Fruit fly (Drosophila melanogaster) whole organism, embryonic: ENCODE results near the gene CG14960.

Source experiments
- Asciz ChIP-seq: fragments of 200-800 bp; sonication (Bioruptor generic); optimal IDR thresholded peaks from 2 replicates; lab custom pipeline; 2017; ENCODE audit warnings: missing biosample characterization, mild to moderate bottlenecking, missing genetic modification characterization, missing genetic modification reagents
- Atf6 ChIP-seq: fragments of 200-800 bp; sonication (Bioruptor generic); IDR thresholded peaks from 2 replicates; pipeline ENCODE4 v1.3.6; 2022; ENCODE audit warnings: missing biosample characterization, missing genetic modification characterization
- B-H1 ChIP-seq: fragments of 200-800 bp; sonication (Bioruptor generic); IDR thresholded peaks from 3 replicates; pipeline ENCODE4 v1.3.6; 2022; ENCODE audit warnings: missing biosample characterization, missing genetic modification characterization
- CG10543 ChIP-seq: fragments of 200-800 bp; sonication (Bioruptor generic); optimal IDR thresholded peaks from 3 replicates; lab custom pipeline; 2017; ENCODE audit warnings: missing biosample characterization, mild to moderate bottlenecking, missing genetic modification characterization, moderate library complexity
- CG11247 ChIP-seq: fragments of 200-800 bp; sonication (Bioruptor generic); IDR thresholded peaks from 2 replicates; pipeline ENCODE4 v1.3.6; 2022; ENCODE audit warnings: missing biosample characterization, missing genetic modification characterization
- CG11723 ChIP-seq: fragments of 200-800 bp; sonication (Bioruptor generic); optimal IDR thresholded peaks from 2 replicates; lab custom pipeline; 2017; ENCODE audit warnings: missing biosample characterization, mild to moderate bottlenecking, missing genetic modification characterization
- CG12104 ChIP-seq: fragments of 200-800 bp; sonication (Bioruptor generic); optimal IDR thresholded peaks from 3 replicates; lab custom pipeline; 2016; ENCODE audit warnings: missing biosample characterization, missing genetic modification characterization
- CG12219 ChIP-seq: fragments of 200-800 bp; sonication (Bioruptor generic); optimal IDR thresholded peaks from 3 replicates; lab custom pipeline; 2018; ENCODE audit warnings: missing biosample characterization, mild to moderate bottlenecking, missing genetic modification characterization
- CG12391 ChIP-seq: fragments of 200-800 bp; sonication (Bioruptor generic); optimal IDR thresholded peaks from 3 replicates; lab custom pipeline; 2018; ENCODE audit warnings: missing biosample characterization, mild to moderate bottlenecking, missing genetic modification characterization, moderate library complexity
- CG12659 ChIP-seq: fragments of 200-800 bp; sonication (Bioruptor generic); optimal IDR thresholded peaks from 3 replicates; lab custom pipeline; 2017; ENCODE audit warnings: mild to moderate bottlenecking, missing biosample characterization, missing genetic modification reagents, missing genetic modification characterization
- CG14965 ChIP-seq: fragments of 200-800 bp; sonication (Bioruptor generic); optimal IDR thresholded peaks from 2 replicates; lab custom pipeline; 2016; ENCODE audit warnings: missing biosample characterization, missing genetic modification characterization, borderline replicate concordance
- CG18764 ChIP-seq: fragments of 200-800 bp; sonication (Bioruptor generic); optimal IDR thresholded peaks from 3 replicates; lab custom pipeline; 2016; ENCODE audit warnings: missing biosample characterization, missing genetic modification characterization
- CG2202 ChIP-seq: fragments of 200-800 bp; sonication (Bioruptor generic); optimal IDR thresholded peaks from 2 replicates; lab custom pipeline; 2018; ENCODE audit warnings: missing biosample characterization, mild to moderate bottlenecking, missing genetic modification characterization
- CG2712 ChIP-seq: fragments of 200-800 bp; optimal IDR thresholded peaks from 3 replicates; lab custom pipeline; 2019; ENCODE audit warnings: missing biosample characterization, mild to moderate bottlenecking, missing genetic modification characterization, moderate library complexity
- CG30403 ChIP-seq: fragments of 200-800 bp; sonication (Bioruptor generic); optimal IDR thresholded peaks from 3 replicates; lab custom pipeline; 2016; ENCODE audit warnings: missing biosample characterization, missing genetic modification characterization
- CG31388 ChIP-seq: fragments of 200-800 bp; sonication (Bioruptor generic); optimal IDR thresholded peaks from 2 replicates; lab custom pipeline; 2016; ENCODE audit warnings: missing biosample characterization, missing genetic modification characterization
- CG3163 ChIP-seq: fragments of 200-800 bp; sonication (Bioruptor generic); optimal IDR thresholded peaks from 3 replicates; lab custom pipeline; 2016; ENCODE audit warnings: missing biosample characterization, missing genetic modification characterization
- CG7271 ChIP-seq: fragments of 200-800 bp; sonication (Bioruptor generic); optimal IDR thresholded peaks from 2 replicates; lab custom pipeline; 2018; ENCODE audit warnings: missing biosample characterization, mild to moderate bottlenecking, missing genetic modification characterization, moderate library complexity
- CG9727 ChIP-seq: fragments of 200-800 bp; sonication (Bioruptor generic); optimal IDR thresholded peaks from 3 replicates; lab custom pipeline; 2017; ENCODE audit warnings: missing biosample characterization, mild to moderate bottlenecking, missing genetic modification characterization
- CkIIα-i1 ChIP-seq: fragments of 200-800 bp; sonication (Bioruptor generic); IDR thresholded peaks from 2 replicates; pipeline ENCODE4 v1.3.6; 2022; ENCODE audit warnings: missing biosample characterization, missing genetic modification characterization
- Doc2 ChIP-seq: fragments of 200-800 bp; sonication (Bioruptor generic); IDR thresholded peaks from 2 replicates; pipeline ENCODE4 v1.3.6; 2022; ENCODE audit warnings: missing biosample characterization, missing genetic modification characterization
- Doc3 ChIP-seq: fragments of 200-800 bp; sonication (Bioruptor generic); IDR thresholded peaks from 3 replicates; pipeline ENCODE4 v1.3.6; 2022; ENCODE audit warnings: missing biosample characterization, missing genetic modification characterization; ENCODE audit not compliant: partially characterized antibody
- HLH4C ChIP-seq: fragments of 200-800 bp; sonication (Bioruptor generic); IDR thresholded peaks from 3 replicates; pipeline ENCODE4 v1.3.6; 2022; ENCODE audit warnings: missing biosample characterization, missing genetic modification characterization; ENCODE audit not compliant: partially characterized antibody
- HLHmδ ChIP-seq: fragments of 200-800 bp; sonication (Bioruptor generic); optimal IDR thresholded peaks from 2 replicates; lab custom pipeline; 2018; ENCODE audit warnings: missing biosample characterization, mild to moderate bottlenecking, missing genetic modification characterization, moderate library complexity
- HmgZ ChIP-seq: fragments of 200-800 bp; sonication (Bioruptor generic); optimal IDR thresholded peaks from 2 replicates; lab custom pipeline; 2018; ENCODE audit warnings: missing biosample characterization, mild to moderate bottlenecking, missing genetic modification characterization
- Hr51 ChIP-seq, 2 experiments: fragments of 200-800 bp; sonication (Bioruptor generic); optimal IDR thresholded peaks; 2 replicates in 1 of 2; 3 replicates in 1 of 2; lab custom pipeline; 2016 to 2018; ENCODE audit warnings: missing biosample characterization in 2 of 2, missing genetic modification characterization in 2 of 2, mild to moderate bottlenecking in 1 of 2, moderate library complexity in 1 of 2
- Max ChIP-seq: fragments of 200-800 bp; sonication (Bioruptor generic); optimal IDR thresholded peaks from 2 replicates; lab custom pipeline; 2016; ENCODE audit warnings: missing biosample characterization, mild to moderate bottlenecking, missing genetic modification characterization
- NC2α ChIP-seq: fragments of 200-800 bp; sonication (Bioruptor generic); optimal IDR thresholded peaks from 2 replicates; lab custom pipeline; 2016; ENCODE audit warnings: missing biosample characterization, missing genetic modification characterization
- NC2β ChIP-seq: fragments of 200-800 bp; sonication (Bioruptor generic); optimal IDR thresholded peaks from 2 replicates; lab custom pipeline; 2016; ENCODE audit warnings: missing biosample characterization, missing genetic modification characterization
- Ravus ChIP-seq: fragments of 200-800 bp; sonication (Bioruptor generic); IDR thresholded peaks from 2 replicates; pipeline ENCODE4 v1.3.6; 2022; ENCODE audit warnings: missing biosample characterization, missing genetic modification characterization
- Ssrp ChIP-seq: fragments of 200-800 bp; sonication (Bioruptor generic); optimal IDR thresholded peaks from 2 replicates; lab custom pipeline; 2018; ENCODE audit warnings: missing biosample characterization, mild to moderate bottlenecking, missing genetic modification characterization, moderate library complexity
- ab ChIP-seq: fragments of 200-800 bp; sonication (Bioruptor generic); optimal IDR thresholded peaks from 2 replicates; lab custom pipeline; 2016; ENCODE audit warnings: missing biosample characterization, missing genetic modification characterization
- amos ChIP-seq: fragments of 200-800 bp; sonication (Bioruptor generic); IDR thresholded peaks from 2 replicates; pipeline ENCODE4 v1.3.6; 2022; ENCODE audit warnings: missing biosample characterization, missing genetic modification characterization; ENCODE audit not compliant: partially characterized antibody
- bbx ChIP-seq: fragments of 200-800 bp; sonication (Bioruptor generic); IDR thresholded peaks from 2 replicates; pipeline ENCODE4 v1.3.6; 2022; ENCODE audit warnings: missing biosample characterization, missing genetic modification characterization; ENCODE audit not compliant: partially characterized antibody
- bigmax ChIP-seq: fragments of 200-800 bp; sonication (Bioruptor generic); optimal IDR thresholded peaks from 2 replicates; lab custom pipeline; 2018; ENCODE audit warnings: missing biosample characterization, mild to moderate bottlenecking, missing genetic modification characterization
- cato ChIP-seq: fragments of 200-800 bp; sonication (Bioruptor generic); optimal IDR thresholded peaks from 2 replicates; lab custom pipeline; 2016; ENCODE audit warnings: missing biosample characterization, missing genetic modification characterization, borderline replicate concordance
- dysf ChIP-seq: fragments of 200-800 bp; sonication (Bioruptor generic); IDR thresholded peaks from 3 replicates; pipeline ENCODE4 v1.3.6; 2022; ENCODE audit warnings: missing biosample characterization, missing genetic modification characterization
- gt ChIP-seq: fragments of 200-800 bp; sonication (Bioruptor generic); IDR thresholded peaks from 2 replicates; pipeline ENCODE4 v1.3.6; 2022; ENCODE audit warnings: missing biosample characterization, missing genetic modification characterization
- h ChIP-seq: fragments of >200 bp; optimal IDR thresholded peaks from 2 replicates; lab custom pipeline; 2017
- hth ChIP-seq: fragments of >200 bp; optimal IDR thresholded peaks from 2 replicates; lab custom pipeline; 2017; ENCODE audit warnings: inconsistent platforms
- lab ChIP-seq: fragments of 200-800 bp; sonication (Bioruptor generic); optimal IDR thresholded peaks from 3 replicates; lab custom pipeline; 2017; ENCODE audit warnings: missing biosample characterization, missing genetic modification characterization, mild to moderate bottlenecking, moderate library complexity, missing genetic modification reagents
- luna ChIP-seq: fragments of 200-800 bp; sonication (Bioruptor generic); optimal IDR thresholded peaks from 2 replicates; lab custom pipeline; 2016; ENCODE audit warnings: missing biosample characterization, missing genetic modification characterization
- p53 ChIP-seq: fragments of 200-800 bp; sonication (Bioruptor generic); optimal IDR thresholded peaks from 2 replicates; lab custom pipeline; 2016; ENCODE audit warnings: missing biosample characterization, missing genetic modification characterization
- pan ChIP-seq, 4 experiments: fragments of >200 bp in 3 of 4; fragments of 200-800 bp in 1 of 4; sonication (Bioruptor generic) in 1 of 4; optimal IDR thresholded peaks in 3 of 4; IDR thresholded peaks in 1 of 4; 2 replicates each; pipeline versions ENCODE4 v1.3.6 to Lab custom; 2017 to 2022; ENCODE audit warnings: missing biosample characterization in 2 of 4, missing genetic modification characterization in 2 of 4, mixed read lengths in 1 of 4
- peb ChIP-seq: fragments of 200-800 bp; sonication (Bioruptor generic); IDR thresholded peaks from 2 replicates; pipeline ENCODE4 v1.3.6; 2022; ENCODE audit warnings: missing biosample characterization, missing genetic modification characterization
- sima ChIP-seq: fragments of 200-800 bp; sonication (Bioruptor generic); optimal IDR thresholded peaks from 2 replicates; lab custom pipeline; 2016; ENCODE audit warnings: missing biosample characterization, missing genetic modification characterization
- stwl ChIP-seq: fragments of 200-800 bp; sonication (Bioruptor generic); optimal IDR thresholded peaks from 3 replicates; lab custom pipeline; 2018; ENCODE audit warnings: missing biosample characterization, mild to moderate bottlenecking, missing genetic modification characterization, moderate library complexity
- zen2 ChIP-seq: fragments of 200-800 bp; sonication (Bioruptor generic); IDR thresholded peaks from 3 replicates; pipeline ENCODE4 v1.3.6; 2022; ENCODE audit warnings: missing biosample characterization, missing genetic modification characterization; ENCODE audit not compliant: partially characterized antibody

Gene CG14960

dm6 chr3L:3249997-3250774 is 20.6 kb upstream of the CG14960 start (continued):
- TF ChIP-seq CG12659 (GFP tag; lab: Kevin White, UChicago) (peak; percentile 98), zen2 (GFP tag; lab: Robert Waterston, UW) (0 out of 3 replicates have a peak, but pooled peaks have one; percentile 6), CG2202 (tag; lab: Kevin White, UChicago) (peak; percentile 91), p53 (GFP tag; lab: Kevin White, UChicago) (peak; percentile 65), CG2712 (peak; percentile 96), CG3163 (GFP tag; lab: Kevin White, UChicago) (peak; percentile 79), bigmax (GFP tag; lab: Kevin White, UChicago) (no peak), Ssrp (tag; lab: Kevin White, UChicago) (peak; percentile 96), ab (GFP tag; lab: Kevin White, UChicago) (peak; percentile 92), hth (lab: Kevin White, UChicago) (no peak), CG7271 (tag; lab: Kevin White, UChicago) (peak; percentile 42), Hr51 (GFP tag; optimal IDR thresholded peaks at IDR 0.05; lab: Kevin White, UChicago) (peak; percentile 92 to 95), CG30403 (GFP tag; lab: Kevin White, UChicago) (peak; percentile 98), CG11247 (peak; percentile 77), CG12219 (peak; percentile 86), Doc3 (no peak), HLH4C (GFP tag; lab: Robert Waterston, UW) (no peak), Max (peak; percentile 94), HmgZ (tag; lab: Kevin White, UChicago) (peak; percentile 89), stwl (tag; lab: Kevin White, UChicago) (no peak), HLHmδ (GFP tag; lab: Kevin White, UChicago) (no peak), gt (GFP tag; lab: Robert Waterston, UW) (peak; percentile 63), amos (no peak; the same call in 1 of the 2 replicates), h (lab: Kevin White, UChicago) (no peak), peb (peak; percentile 59), B-H1 (peak; percentile 71), pan (optimal IDR thresholded peaks at IDR 0.05; lab: Kevin White, UChicago) (no peak), pan (GFP tag; optimal IDR thresholded peaks at IDR 0.05 in 1 of 2, IDR thresholded peaks at IDR 0.05 in 1 of 2) (peak in 1 of 2 experiments; percentile 75), CG9727 (GFP tag; lab: Kevin White, UChicago) (peak; percentile 98), sima (GFP tag; lab: Kevin White, UChicago) (peak; percentile 84), bbx (peak; percentile 32; the same call in 1 of the 2 replicates), CG14965 (GFP tag; lab: Kevin White, UChicago) (peak; percentile 56), cato (GFP tag; lab: Kevin White, UChicago) (peak; percentile 96), luna (GFP tag; lab: Kevin White, UChicago) (peak; percentile 78), CkIIα-i1 (GFP tag; lab: Robert Waterston, UW) (no peak), Ravus (peak; percentile 49), Atf6 (GFP tag; lab: Robert Waterston, UW) (peak; percentile 86; the same call in 1 of the 2 replicates), NC2α (GFP tag; lab: Kevin White, UChicago) (peak; percentile 92), CG12391 (tag; lab: Kevin White, UChicago) (peak; percentile 96), CG12104 (GFP tag; lab: Kevin White, UChicago) (peak; percentile 95), Doc2 (no peak), CG11723 (GFP tag; lab: Kevin White, UChicago) (peak; percentile 96), lab (GFP tag; lab: Kevin White, UChicago) (peak; percentile 89), Asciz (GFP tag; lab: Kevin White, UChicago) (peak; percentile 91), CG10543 (GFP tag; lab: Kevin White, UChicago) (peak; percentile 97), CG18764 (GFP tag; lab: Kevin White, UChicago) (peak; percentile 88), CG31388 (GFP tag; lab: Kevin White, UChicago) (peak; percentile 78), NC2β (GFP tag; lab: Kevin White, UChicago) (peak; percentile 92), dysf (GFP tag; lab: Robert Waterston, UW) (peak; percentile 93)
